Worm (Caenorhabditis elegans) whole organism, late embryonic: ENCODE results near the gene twk-11.

Experiments used
- F13H6.1 ChIP-seq: sonication (generic microtip); optimal IDR thresholded peaks from 2 replicates; lab custom pipeline; 2016; ENCODE audit warnings: missing genetic modification characterization, missing compliant biosample characterization
- K09A11.1 ChIP-seq: sonication (generic microtip); optimal IDR thresholded peaks from 2 replicates; lab custom pipeline; 2017; ENCODE audit warnings: antibody characterized with exemption, mild to moderate bottlenecking, missing genetic modification characterization, missing compliant biosample characterization; ENCODE audit not compliant: insufficient read depth
- ahr-1 ChIP-seq: sonication (generic microtip); optimal IDR thresholded peaks from 2 replicates; lab custom pipeline; 2016; ENCODE audit warnings: missing genetic modification characterization, missing compliant biosample characterization
- ama-1 ChIP-seq: fragments of 150-350 bp; optimal IDR thresholded peaks from 2 replicates; lab custom pipeline; 2014
- ceh-18 ChIP-seq: sonication (generic microtip); optimal IDR thresholded peaks from 2 replicates; lab custom pipeline; 2016; ENCODE audit warnings: missing genetic modification characterization, missing compliant biosample characterization
- ceh-19 ChIP-seq: fragments of 200-800 bp; sonication (Bioruptor generic); optimal IDR thresholded peaks from 2 replicates; lab custom pipeline; 2018; ENCODE audit warnings: mild to moderate bottlenecking, missing genetic modification characterization, missing compliant biosample characterization
- ceh-2 ChIP-seq: sonication (generic microtip); optimal IDR thresholded peaks from 2 replicates; lab custom pipeline; 2016; ENCODE audit warnings: missing genotype, missing genetic modification characterization, missing compliant biosample characterization
- ceh-24 ChIP-seq: sonication (generic microtip); optimal IDR thresholded peaks from 2 replicates; lab custom pipeline; 2016; ENCODE audit warnings: mild to moderate bottlenecking, missing genetic modification characterization, missing compliant biosample characterization
- ceh-31 ChIP-seq: sonication (generic microtip); optimal IDR thresholded peaks from 2 replicates; lab custom pipeline; 2016; ENCODE audit warnings: missing genetic modification characterization, missing compliant biosample characterization
- ceh-34 ChIP-seq: sonication (generic microtip); optimal IDR thresholded peaks from 2 replicates; lab custom pipeline; 2016; ENCODE audit warnings: mild to moderate bottlenecking, missing genetic modification characterization, missing compliant biosample characterization
- ceh-45 ChIP-seq: fragments of 200-800 bp; sonication (Bioruptor generic); IDR thresholded peaks from 2 replicates; pipeline ENCODE4 v1.3.6; 2022; ENCODE audit warnings: missing genetic modification reagents, missing genetic modification characterization, missing compliant biosample characterization
- ceh-6 ChIP-seq: fragments of 200-800 bp; sonication (Bioruptor generic); optimal IDR thresholded peaks from 2 replicates; lab custom pipeline; 2018; ENCODE audit warnings: mild to moderate bottlenecking, missing genetic modification characterization, missing compliant biosample characterization
- dve-1 ChIP-seq: sonication (generic microtip); optimal IDR thresholded peaks from 2 replicates; lab custom pipeline; 2017; ENCODE audit warnings: antibody characterized with exemption, mild to moderate bottlenecking, missing genetic modification characterization, missing compliant biosample characterization
- fkh-6 ChIP-seq: sonication (generic microtip); optimal IDR thresholded peaks from 2 replicates; lab custom pipeline; 2016; ENCODE audit warnings: missing genetic modification characterization, missing compliant biosample characterization
- hlh-30 ChIP-seq: sonication (generic microtip); optimal IDR thresholded peaks from 2 replicates; lab custom pipeline; 2017; ENCODE audit warnings: antibody characterized with exemption, missing genetic modification characterization, missing compliant biosample characterization; ENCODE audit not compliant: insufficient read depth
- lim-6 ChIP-seq: sonication (generic microtip); optimal IDR thresholded peaks from 2 replicates; lab custom pipeline; 2016; ENCODE audit warnings: missing genetic modification characterization, missing compliant biosample characterization
- nfya-1 ChIP-seq: sonication (generic microtip); optimal IDR thresholded peaks from 2 replicates; lab custom pipeline; 2017; ENCODE audit warnings: missing genetic modification characterization, mild to moderate bottlenecking, missing compliant biosample characterization, antibody characterized with exemption, moderate library complexity
- nhr-11 ChIP-seq: fragments of 150-350 bp; optimal IDR thresholded peaks from 2 replicates; lab custom pipeline; 2014; ENCODE audit warnings: missing biosample characterization, missing genetic modification characterization
- npax-4 ChIP-seq: sonication (generic microtip); optimal IDR thresholded peaks from 2 replicates; lab custom pipeline; 2016; ENCODE audit warnings: missing genetic modification characterization, missing compliant biosample characterization
- odd-2 ChIP-seq: sonication (generic microtip); optimal IDR thresholded peaks from 2 replicates; lab custom pipeline; 2017; ENCODE audit warnings: antibody characterized with exemption, mild to moderate bottlenecking, missing genetic modification characterization, missing compliant biosample characterization
- pat-9 ChIP-seq: fragments of 200-800 bp; sonication (Bioruptor generic); optimal IDR thresholded peaks from 2 replicates; lab custom pipeline; 2018; ENCODE audit warnings: mild to moderate bottlenecking, missing genetic modification characterization, moderate library complexity, missing compliant biosample characterization
- pax-1 ChIP-seq: fragments of 150-350 bp; optimal IDR thresholded peaks from 2 replicates; lab custom pipeline; 2014; ENCODE audit warnings: missing biosample characterization, missing genetic modification characterization
- pha-2 ChIP-seq: sonication (generic microtip); optimal IDR thresholded peaks from 2 replicates; lab custom pipeline; 2017; ENCODE audit warnings: mild to moderate bottlenecking, missing genetic modification characterization, missing compliant biosample characterization
- pha-4 ChIP-seq: fragments of 150-350 bp; optimal IDR thresholded peaks from 2 replicates; lab custom pipeline; 2018; ENCODE audit warnings: missing biosample characterization, missing genetic modification reagents, missing genetic modification characterization
- pqm-1 ChIP-seq: sonication (generic microtip); optimal IDR thresholded peaks from 2 replicates; lab custom pipeline; 2016; ENCODE audit warnings: missing genetic modification characterization, missing compliant biosample characterization
- rnt-1 ChIP-seq: sonication (generic microtip); optimal IDR thresholded peaks from 2 replicates; lab custom pipeline; 2016; ENCODE audit warnings: missing genetic modification characterization, missing compliant biosample characterization
- sox-4 ChIP-seq: sonication (generic microtip); optimal IDR thresholded peaks from 2 replicates; lab custom pipeline; 2017; ENCODE audit warnings: mild to moderate bottlenecking, missing genetic modification characterization, inconsistent platforms, missing compliant biosample characterization
- tbx-7 ChIP-seq: sonication (generic microtip); optimal IDR thresholded peaks from 2 replicates; lab custom pipeline; 2016; ENCODE audit warnings: missing genotype, missing genetic modification characterization, missing compliant biosample characterization
- unc-42 ChIP-seq: sonication (generic microtip); optimal IDR thresholded peaks from 2 replicates; lab custom pipeline; 2016; ENCODE audit warnings: missing genotype, missing genetic modification characterization, missing compliant biosample characterization
- zip-5 ChIP-seq: sonication (generic microtip); optimal IDR thresholded peaks from 2 replicates; lab custom pipeline; 2016; ENCODE audit warnings: missing genetic modification characterization, missing compliant biosample characterization

The twk-11 gene

ce11 chrV:7022981-7023380, 13.4 kb downstream of the twk-11 start:
- no peak for TF ChIP-seq zip-5
- no peak for TF ChIP-seq npax-4 (tag; lab: Kevin White, UChicago)
- TF ChIP-seq pqm-1: no peak

- no peak for TF ChIP-seq hlh-30
- no peak for TF ChIP-seq ceh-6 (GFP tag; lab: Kevin White, UChicago)
- TF ChIP-seq pax-1 (tag; lab: Kevin White, UChicago): no peak
- TF ChIP-seq nhr-11 (tag; lab: Kevin White, UChicago): no peak
- TF ChIP-seq unc-42 (tag; lab: Kevin White, UChicago): no peak
- TF ChIP-seq ceh-19: no peak
- TF ChIP-seq ama-1 (lab: Kevin White, UChicago): no peak
- no peak for TF ChIP-seq nfya-1 (tag; lab: Kevin White, UChicago)
- no peak for TF ChIP-seq dve-1 (tag; lab: Kevin White, UChicago)
- TF ChIP-seq fkh-6 (tag; lab: Kevin White, UChicago): no peak
- TF ChIP-seq ceh-2 (tag; lab: Kevin White, UChicago): no peak
- TF ChIP-seq ahr-1 (tag; lab: Kevin White, UChicago): no peak
- TF ChIP-seq, all 69 proteins: peak for 0
These were observed 14.6 kb downstream of the twk-11 start, which contains the start of gene F20A1.4 for ce11 chrV:7021772-7022171. TSS of gene F20A1.4 (minus strand) at chrV:7021872.

- TF ChIP-seq tbx-7 (tag; lab: Kevin White, UChicago) (no peak), unc-42 (tag; lab: Kevin White, UChicago) (no peak), zip-5 (no peak), sox-4 (no peak), nhr-11 (tag; lab: Kevin White, UChicago) (no peak), ceh-31 (tag; lab: Kevin White, UChicago) (no peak), pat-9 (tag; lab: Kevin White, UChicago) (no peak), odd-2 (tag; lab: Kevin White, UChicago) (no peak), fkh-6 (tag; lab: Kevin White, UChicago) (no peak), pha-4 (tag; lab: Kevin White, UChicago) (no peak)
These were observed 19.3 kb downstream of the twk-11 start, which contains the start of gene srsx-32 for ce11 chrV:7017059-7017458. TSS of gene srsx-32 (plus strand) at chrV:7017359.

- TF ChIP-seq F13H6.1 (tag; lab: Kevin White, UChicago) (no peak), pha-2 (tag; lab: Kevin White, UChicago) (no peak)
These were observed 20.5 kb downstream of the twk-11 start, which contains the start of gene C33G8.13 for ce11 chrV:7015872-7016271. TSS of gene C33G8.13 (minus strand) at chrV:7015972.

ce11 chrV:7012617-7013016, 23.8 kb downstream of the twk-11 start, which contains the start of gene srw-127:
TSS of gene srw-127 (plus strand) at chrV:7012917.
- TF ChIP-seq dve-1 (tag; lab: Kevin White, UChicago) (no peak), ceh-2 (tag; lab: Kevin White, UChicago) (no peak), sox-4 (no peak), npax-4 (tag; lab: Kevin White, UChicago) (no peak), F13H6.1 (tag; lab: Kevin White, UChicago) (no peak), pat-9 (tag; lab: Kevin White, UChicago) (no peak)

- no peak for TF ChIP-seq ceh-6 (GFP tag; lab: Kevin White, UChicago)
- TF ChIP-seq ceh-18 (tag; lab: Kevin White, UChicago): no peak
- TF ChIP-seq ceh-34 (tag; lab: Kevin White, UChicago): no peak
- no peak for TF ChIP-seq rnt-1 (tag; lab: Kevin White, UChicago)
- TF ChIP-seq ceh-45 (GFP tag; lab: Robert Waterston, UW): no peak
- no peak for TF ChIP-seq ceh-24 (tag; lab: Kevin White, UChicago)
- TF ChIP-seq pqm-1: no peak
- no peak for TF ChIP-seq ceh-19
- TF ChIP-seq lim-6 (tag; lab: Kevin White, UChicago): no peak
- no peak for TF ChIP-seq K09A11.1 (tag; lab: Kevin White, UChicago)
These were observed 26.9 kb downstream of the twk-11 start, which contains the start of gene C33G8.2 for ce11 chrV:7009461-7009860. TSS of gene C33G8.2 (plus strand) at chrV:7009761.
